Worm (Caenorhabditis elegans) whole organism, L4/young adult: ENCODE data around the gene C09G9.8.

Experiments used
- W03F9.2 ChIP-seq: fragments of 150-350 bp; optimal IDR thresholded peaks from 2 replicates; lab custom pipeline; 2014; ENCODE audit warnings: missing biosample characterization, missing genetic modification characterization
- dao-5 ChIP-seq: sonication (generic microtip); optimal IDR thresholded peaks from 2 replicates; lab custom pipeline; 2016; ENCODE audit warnings: missing genotype, missing genetic modification characterization, moderate library complexity, missing compliant biosample characterization

DNA sequence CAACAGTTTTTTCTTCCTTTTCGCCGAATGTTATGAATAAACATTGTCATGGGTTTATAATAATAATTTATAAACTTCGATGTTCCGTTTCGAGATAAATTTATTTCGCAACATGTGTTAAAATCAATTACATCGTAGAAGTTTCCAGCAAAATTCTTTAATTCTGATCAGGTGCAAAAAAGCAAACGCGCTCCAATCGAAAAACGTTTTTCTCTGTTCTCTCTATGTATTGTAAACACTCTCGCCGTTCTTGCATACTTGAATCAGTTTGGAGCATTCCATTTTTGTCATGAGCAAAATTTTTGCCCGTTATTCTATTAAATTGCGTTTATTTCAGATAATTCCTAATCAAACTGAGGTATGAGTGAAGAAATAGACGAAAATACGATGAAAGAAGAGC, 12.5 kb downstream of the C09G9.8 start, which contains the start of gene rad-54.L2:
- TF ChIP-seq W03F9.2 (tag; lab: Kevin White, UChicago) (peak; percentile 80), dao-5 (tag; lab: Kevin White, UChicago) (no peak)
